Worm (Caenorhabditis elegans) whole organism, L3 larva: ENCODE results near the gene F20D6.15.

Experiments
- nhr-11 ChIP-seq: fragments of 150-350 bp; optimal IDR thresholded peaks from 2 replicates; lab custom pipeline; 2014; ENCODE audit warnings: missing biosample characterization, missing genetic modification characterization
- nhr-23 ChIP-seq: fragments of 150-350 bp; optimal IDR thresholded peaks from 2 replicates; lab custom pipeline; 2014; ENCODE audit warnings: missing biosample characterization, missing genetic modification reagents, missing genetic modification characterization
- ztf-11 ChIP-seq: fragments of 150-350 bp; optimal IDR thresholded peaks from 2 replicates; lab custom pipeline; 2014; ENCODE audit warnings: missing biosample characterization, missing genetic modification characterization

DNA sequence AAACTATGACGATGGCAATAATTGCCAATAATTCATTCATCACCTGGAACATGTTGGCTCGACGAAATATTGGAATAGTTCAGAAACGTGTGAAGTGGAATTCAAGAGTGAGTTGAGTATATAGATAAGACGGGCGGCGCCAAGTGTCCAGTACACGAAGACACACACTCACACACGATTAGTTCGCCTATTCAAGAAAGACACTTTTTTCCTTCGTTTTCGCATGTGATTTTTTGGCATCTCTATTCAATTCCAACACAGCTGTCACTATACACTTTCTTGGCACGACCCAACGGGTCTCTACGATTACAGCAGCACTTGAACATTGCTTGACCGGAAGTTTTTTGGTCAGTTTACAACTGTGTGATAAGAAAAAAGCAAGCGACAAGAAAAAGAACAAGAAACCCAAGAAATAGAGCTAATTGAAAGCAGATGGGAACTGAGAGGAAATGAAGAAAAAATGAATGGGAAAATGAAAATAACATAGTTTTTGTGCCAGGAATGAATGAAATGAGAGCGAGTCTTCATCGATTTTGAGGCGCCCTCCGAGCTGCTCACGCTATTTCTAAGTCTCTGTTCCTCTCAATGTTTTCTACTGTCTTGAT, 29.5 kb upstream of the F20D6.15 start, which contains the start of gene K07C11.8:
- no peak for TF ChIP-seq nhr-11 (tag; lab: Kevin White, UChicago)
- no peak for TF ChIP-seq ztf-11 (tag; lab: Kevin White, UChicago)
- TF ChIP-seq nhr-23 (tag; lab: Kevin White, UChicago), result no peak
